Fruit fly (Drosophila melanogaster): Measurements from ENCODE around the gene rump.

DNA sequence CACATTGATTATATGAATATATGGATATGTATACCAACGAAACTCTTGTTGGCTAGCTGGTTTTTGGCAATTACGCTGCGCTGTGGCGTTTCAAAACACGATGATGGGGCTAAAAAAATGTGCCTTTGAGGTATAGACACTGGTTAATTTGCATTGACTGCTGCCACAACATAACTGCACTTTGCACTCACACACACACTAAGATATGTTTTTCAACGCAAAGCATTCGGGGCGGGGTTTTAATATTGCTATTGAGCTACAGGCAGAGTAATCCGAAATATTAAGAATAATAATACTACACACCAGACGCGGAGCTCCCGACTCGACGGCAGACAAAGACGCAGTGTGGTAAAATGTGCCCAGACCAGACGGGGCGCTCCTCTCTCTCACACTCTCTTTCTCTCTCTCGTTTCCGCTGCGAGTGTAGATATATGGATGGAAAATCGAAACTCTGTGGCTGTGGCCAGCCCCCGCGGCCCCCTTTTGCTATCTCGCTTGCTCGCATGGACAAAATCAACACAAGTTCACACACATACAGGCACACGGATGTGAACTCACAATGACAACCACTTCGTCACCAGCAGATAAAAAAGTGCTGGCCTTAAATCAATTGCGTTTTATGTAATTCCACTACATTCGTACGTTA is 41.0 kb upstream of the rump start:
- peak; percentile 20 for TF ChIP-seq bab1 (GFP tag; optimal IDR thresholded peaks at IDR 0.05)
- TF ChIP-seq tj (GFP tag; optimal IDR thresholded peaks at IDR 0.05), result peak; percentile 78
- TF ChIP-seq Mnt (GFP tag; optimal IDR thresholded peaks at IDR 0.05), result peak; percentile 93
- TF ChIP-seq CG7101 (tag; optimal IDR thresholded peaks at IDR 0.05), result peak; percentile 63
- no peak for TF ChIP-seq kay (GFP tag; ENCODE audit: borderline replicate concordance)
- peak; percentile 57 for TF ChIP-seq CG11617 (GFP tag; optimal IDR thresholded peaks at IDR 0.05)
- peak; percentile 51 for TF ChIP-seq CG7045 (GFP tag; optimal IDR thresholded peaks at IDR 0.05)
- TF ChIP-seq CG33017 (tag; optimal IDR thresholded peaks at IDR 0.05), result peak; percentile 43
- TF ChIP-seq CG5204 (GFP tag; optimal IDR thresholded peaks at IDR 0.05), result no peak
